Worm (Caenorhabditis elegans) whole organism, late embryonic: ENCODE measurements around the gene F58G6.3.

Experiments used
- K09A11.1 ChIP-seq: sonication (generic microtip); optimal IDR thresholded peaks from 2 replicates; lab custom pipeline; 2017; ENCODE audit warnings: antibody characterized with exemption, mild to moderate bottlenecking, missing genetic modification characterization, missing compliant biosample characterization; ENCODE audit not compliant: insufficient read depth
- T23F11.4 ChIP-seq: fragments of 200-800 bp; sonication (Bioruptor generic); optimal IDR thresholded peaks from 2 replicates; lab custom pipeline; 2018; ENCODE audit warnings: mild to moderate bottlenecking, missing genetic modification characterization, missing compliant biosample characterization
- Y22D7AL.16 ChIP-seq: sonication (generic microtip); optimal IDR thresholded peaks from 2 replicates; lab custom pipeline; 2016; ENCODE audit warnings: missing genetic modification characterization, missing compliant biosample characterization
- ceh-14 ChIP-seq: sonication (generic microtip); optimal IDR thresholded peaks from 2 replicates; lab custom pipeline; 2016; ENCODE audit warnings: missing genotype, missing genetic modification characterization, missing compliant biosample characterization
- ceh-22 ChIP-seq: sonication (generic microtip); optimal IDR thresholded peaks from 2 replicates; lab custom pipeline; 2017; ENCODE audit warnings: missing biosample characterization, missing genetic modification characterization
- ceh-24 ChIP-seq: sonication (generic microtip); optimal IDR thresholded peaks from 2 replicates; lab custom pipeline; 2016; ENCODE audit warnings: mild to moderate bottlenecking, missing genetic modification characterization, missing compliant biosample characterization
- ceh-31 ChIP-seq: sonication (generic microtip); optimal IDR thresholded peaks from 2 replicates; lab custom pipeline; 2016; ENCODE audit warnings: missing genetic modification characterization, missing compliant biosample characterization
- ceh-34 ChIP-seq: sonication (generic microtip); optimal IDR thresholded peaks from 2 replicates; lab custom pipeline; 2016; ENCODE audit warnings: mild to moderate bottlenecking, missing genetic modification characterization, missing compliant biosample characterization
- ceh-48 ChIP-seq: sonication (generic microtip); optimal IDR thresholded peaks from 2 replicates; lab custom pipeline; 2016; ENCODE audit warnings: missing genetic modification characterization, inconsistent platforms, missing compliant biosample characterization
- ceh-6 ChIP-seq: fragments of 200-800 bp; sonication (Bioruptor generic); optimal IDR thresholded peaks from 2 replicates; lab custom pipeline; 2018; ENCODE audit warnings: mild to moderate bottlenecking, missing genetic modification characterization, missing compliant biosample characterization
- ceh-9 ChIP-seq: sonication (generic microtip); optimal IDR thresholded peaks from 2 replicates; lab custom pipeline; 2016; ENCODE audit warnings: mild to moderate bottlenecking, missing genetic modification characterization, inconsistent platforms, missing compliant biosample characterization
- dmd-4 ChIP-seq: sonication (generic microtip); optimal IDR thresholded peaks from 2 replicates; lab custom pipeline; 2016; ENCODE audit warnings: borderline replicate concordance, missing genetic modification characterization, missing compliant biosample characterization
- elt-2 ChIP-seq: sonication (generic microtip); optimal IDR thresholded peaks from 2 replicates; lab custom pipeline; 2016; ENCODE audit warnings: missing genetic modification reagents, missing genetic modification characterization, missing compliant biosample characterization
- eyg-1 ChIP-seq: sonication (generic microtip); optimal IDR thresholded peaks from 2 replicates; lab custom pipeline; 2016; ENCODE audit warnings: missing genotype, missing genetic modification characterization, missing compliant biosample characterization
- fkh-10 ChIP-seq: fragments of 150-350 bp; optimal IDR thresholded peaks from 2 replicates; lab custom pipeline; 2014; ENCODE audit warnings: missing biosample characterization, missing genetic modification reagents, missing genetic modification characterization
- fkh-6 ChIP-seq: sonication (generic microtip); optimal IDR thresholded peaks from 2 replicates; lab custom pipeline; 2016; ENCODE audit warnings: missing genetic modification characterization, missing compliant biosample characterization
- gmeb-2 ChIP-seq: sonication (generic microtip); optimal IDR thresholded peaks from 2 replicates; lab custom pipeline; 2016; ENCODE audit warnings: missing genetic modification characterization, inconsistent platforms, missing compliant biosample characterization
- hlh-13 ChIP-seq: fragments of 200-800 bp; sonication (Bioruptor generic); optimal IDR thresholded peaks from 2 replicates; lab custom pipeline; 2018; ENCODE audit warnings: mild to moderate bottlenecking, missing genetic modification characterization, missing compliant biosample characterization
- hlh-30 ChIP-seq: sonication (generic microtip); optimal IDR thresholded peaks from 2 replicates; lab custom pipeline; 2017; ENCODE audit warnings: antibody characterized with exemption, missing genetic modification characterization, missing compliant biosample characterization; ENCODE audit not compliant: insufficient read depth
- hlh-8 ChIP-seq: sonication (generic microtip); optimal IDR thresholded peaks from 2 replicates; lab custom pipeline; 2016; ENCODE audit warnings: missing genotype, missing genetic modification characterization, missing compliant biosample characterization
- lim-6 ChIP-seq: sonication (generic microtip); optimal IDR thresholded peaks from 2 replicates; lab custom pipeline; 2016; ENCODE audit warnings: missing genetic modification characterization, missing compliant biosample characterization
- lin-11 ChIP-seq: fragments of 200-800 bp; sonication (Bioruptor generic); optimal IDR thresholded peaks from 2 replicates; lab custom pipeline; 2018; ENCODE audit warnings: mild to moderate bottlenecking, missing genetic modification characterization, missing compliant biosample characterization
- madf-2 ChIP-seq: sonication (generic microtip); optimal IDR thresholded peaks from 2 replicates; lab custom pipeline; 2017; ENCODE audit warnings: missing genetic modification characterization, missing compliant biosample characterization
- nhr-232 ChIP-seq: sonication (generic microtip); optimal IDR thresholded peaks from 2 replicates; lab custom pipeline; 2016; ENCODE audit warnings: missing genetic modification characterization, missing compliant biosample characterization
- pat-9 ChIP-seq: fragments of 200-800 bp; sonication (Bioruptor generic); optimal IDR thresholded peaks from 2 replicates; lab custom pipeline; 2018; ENCODE audit warnings: mild to moderate bottlenecking, missing genetic modification characterization, moderate library complexity, missing compliant biosample characterization
- pax-1 ChIP-seq: fragments of 150-350 bp; optimal IDR thresholded peaks from 2 replicates; lab custom pipeline; 2014; ENCODE audit warnings: missing biosample characterization, missing genetic modification characterization
- pha-2 ChIP-seq: sonication (generic microtip); optimal IDR thresholded peaks from 2 replicates; lab custom pipeline; 2017; ENCODE audit warnings: mild to moderate bottlenecking, missing genetic modification characterization, missing compliant biosample characterization
- pha-4 ChIP-seq: fragments of 150-350 bp; optimal IDR thresholded peaks from 2 replicates; lab custom pipeline; 2018; ENCODE audit warnings: missing biosample characterization, missing genetic modification reagents, missing genetic modification characterization
- pqm-1 ChIP-seq: sonication (generic microtip); optimal IDR thresholded peaks from 2 replicates; lab custom pipeline; 2016; ENCODE audit warnings: missing genetic modification characterization, missing compliant biosample characterization
- pros-1 ChIP-seq: fragments of 150-350 bp; optimal IDR thresholded peaks from 2 replicates; lab custom pipeline; 2014; ENCODE audit warnings: missing biosample characterization, missing genetic modification reagents, missing genetic modification characterization
- rnt-1 ChIP-seq: sonication (generic microtip); optimal IDR thresholded peaks from 2 replicates; lab custom pipeline; 2016; ENCODE audit warnings: missing genetic modification characterization, missing compliant biosample characterization
- sdc-2 ChIP-seq: sonication (generic microtip); optimal IDR thresholded peaks from 2 replicates; lab custom pipeline; 2016; ENCODE audit warnings: missing genotype, missing genetic modification characterization, missing compliant biosample characterization
- sox-4 ChIP-seq: sonication (generic microtip); optimal IDR thresholded peaks from 2 replicates; lab custom pipeline; 2017; ENCODE audit warnings: mild to moderate bottlenecking, missing genetic modification characterization, inconsistent platforms, missing compliant biosample characterization
- syd-9 ChIP-seq: sonication (generic microtip); optimal IDR thresholded peaks from 2 replicates; lab custom pipeline; 2016; ENCODE audit warnings: mild to moderate bottlenecking, missing genetic modification characterization, moderate library complexity, missing compliant biosample characterization
- ttx-3 ChIP-seq: sonication (generic microtip); optimal IDR thresholded peaks from 2 replicates; lab custom pipeline; 2016; ENCODE audit warnings: missing genetic modification reagents, missing genetic modification characterization, missing compliant biosample characterization
- unc-42 ChIP-seq: sonication (generic microtip); optimal IDR thresholded peaks from 2 replicates; lab custom pipeline; 2016; ENCODE audit warnings: missing genotype, missing genetic modification characterization, missing compliant biosample characterization
- unc-55 ChIP-seq: sonication (generic microtip); optimal IDR thresholded peaks from 2 replicates; lab custom pipeline; 2017; ENCODE audit warnings: missing biosample characterization, missing genetic modification reagents, missing genetic modification characterization
- ztf-16 ChIP-seq: sonication (generic microtip); optimal IDR thresholded peaks from 2 replicates; lab custom pipeline; 2017; ENCODE audit warnings: missing genetic modification characterization, missing compliant biosample characterization

The F58G6.3 gene

ce11 chrIV:9624275-9624674 is 29.1 kb upstream of the F58G6.3 start, which contains the start of gene W09C2.8:
Gene W09C2.8 (minus strand): TSS chrIV:9624375.
- TF ChIP-seq hlh-13: no peak
- no peak for TF ChIP-seq madf-2 (tag; lab: Kevin White, UChicago)
- TF ChIP-seq lim-6 (tag; lab: Kevin White, UChicago): no peak
- TF ChIP-seq fkh-10 (GFP tag; lab: Kevin White, UChicago): no peak
- TF ChIP-seq ceh-48 (tag; lab: Kevin White, UChicago): no peak
- no peak for TF ChIP-seq pha-4
- TF ChIP-seq ceh-31: no peak
- TF ChIP-seq ztf-16 (tag; lab: Kevin White, UChicago): no peak
- no peak for TF ChIP-seq hlh-30 (tag; lab: Kevin White, UChicago)

ce11 chrIV:9624977-9625376 is 28.4 kb upstream of the F58G6.3 start, which contains the start of gene W09C2.10:
Gene W09C2.10 (minus strand): TSS chrIV:9625077.
- no peak for TF ChIP-seq unc-55
- TF ChIP-seq ceh-14 (tag; lab: Kevin White, UChicago): no peak
- no peak for TF ChIP-seq ceh-34 (tag; lab: Kevin White, UChicago)
- no peak for TF ChIP-seq pros-1 (tag; lab: Kevin White, UChicago)
- TF ChIP-seq pat-9 (tag; lab: Kevin White, UChicago): no peak
- no peak for TF ChIP-seq madf-2 (tag; lab: Kevin White, UChicago)

DNA sequence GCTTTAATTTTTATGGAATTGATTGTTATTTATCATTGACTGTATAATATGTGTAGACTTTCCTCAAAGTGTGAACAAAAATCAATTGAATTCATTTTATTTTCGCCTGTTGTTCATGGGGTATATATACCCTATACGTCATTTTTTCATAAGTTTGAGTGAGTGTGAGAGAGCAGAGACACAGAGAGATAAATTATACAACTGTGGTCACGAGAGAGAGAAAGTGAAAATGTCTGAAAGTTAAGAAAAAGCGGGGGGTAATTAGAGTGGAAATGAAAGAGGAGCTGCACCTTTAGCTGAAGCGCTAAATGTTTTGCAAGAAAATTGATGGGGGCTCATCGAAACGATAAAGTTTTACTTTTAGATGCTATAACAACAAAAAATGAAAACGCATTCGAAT is 27.5 kb upstream of the F58G6.3 start:
- TF ChIP-seq ceh-6 (no peak), pha-2 (no peak), rnt-1 (tag; lab: Kevin White, UChicago) (no peak), nhr-232 (tag; lab: Kevin White, UChicago) (no peak)

- TF ChIP-seq sox-4 (tag; lab: Kevin White, UChicago) (no peak), madf-2 (tag; lab: Kevin White, UChicago) (no peak), ceh-22 (no peak), sdc-2 (tag; lab: Kevin White, UChicago) (no peak), eyg-1 (tag; lab: Kevin White, UChicago) (no peak), unc-42 (no peak), hlh-8 (tag; lab: Kevin White, UChicago) (no peak), lin-11 (no peak), unc-55 (no peak), ttx-3 (tag; lab: Kevin White, UChicago) (no peak), pat-9 (tag; lab: Kevin White, UChicago) (no peak)
Observed at ce11 chrIV:9627033-9627432, 26.3 kb upstream of the F58G6.3 start.

ce11 chrIV:9631579-9631978 is 21.8 kb upstream of the F58G6.3 start:
- no peak for TF ChIP-seq gmeb-2
- TF ChIP-seq rnt-1 (tag; lab: Kevin White, UChicago): no peak
- TF ChIP-seq pat-9 (tag; lab: Kevin White, UChicago): no peak
- TF ChIP-seq Y22D7AL.16 (tag; lab: Kevin White, UChicago): no peak
- TF ChIP-seq pha-4: no peak
- no peak for TF ChIP-seq pqm-1 (tag; lab: Kevin White, UChicago)
- no peak for TF ChIP-seq lin-11
- TF ChIP-seq dmd-4 (tag; lab: Kevin White, UChicago): no peak
- TF ChIP-seq T23F11.4: no peak
- no peak for TF ChIP-seq syd-9 (tag; lab: Kevin White, UChicago)
- TF ChIP-seq pax-1: no peak

DNA sequence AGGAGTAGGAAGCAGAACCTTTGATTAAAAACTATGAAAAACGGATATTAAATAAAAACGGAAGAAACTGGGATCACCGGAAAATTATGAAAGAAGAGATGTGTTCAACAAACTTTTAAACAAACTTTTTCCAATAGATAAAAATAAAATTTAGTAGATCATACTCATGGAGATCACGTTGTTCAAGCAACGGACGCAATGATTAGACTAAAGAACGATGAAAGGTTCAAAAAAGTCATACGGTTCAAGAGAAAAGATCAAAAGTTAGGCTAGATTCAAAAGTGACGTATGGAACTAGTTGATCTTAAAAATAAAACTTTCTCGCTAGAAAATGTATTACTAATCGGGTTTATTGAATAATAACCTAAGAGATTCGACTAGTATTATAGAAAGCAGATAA is 21.2 kb upstream of the F58G6.3 start:
- TF ChIP-seq fkh-6: no peak
- TF ChIP-seq ceh-9: no peak
- TF ChIP-seq ceh-24 (tag; lab: Kevin White, UChicago): no peak
- TF ChIP-seq syd-9 (tag; lab: Kevin White, UChicago): no peak
- no peak for TF ChIP-seq unc-55
- no peak for TF ChIP-seq K09A11.1 (tag; lab: Kevin White, UChicago)
- no peak for TF ChIP-seq eyg-1 (tag; lab: Kevin White, UChicago)
- no peak for TF ChIP-seq Y22D7AL.16 (tag; lab: Kevin White, UChicago)
- TF ChIP-seq sox-4 (tag; lab: Kevin White, UChicago): no peak
- no peak for TF ChIP-seq pha-4
- no peak for TF ChIP-seq elt-2 (tag; lab: Kevin White, UChicago)
- TF ChIP-seq ztf-16 (tag; lab: Kevin White, UChicago): no peak
